Fruit fly (Drosophila melanogaster) whole organism, wandering third instar larva: Measurements from ENCODE around the gene mtDNA-helicase.

Experiments used
- OdsH ChIP-seq: fragments of 200-800 bp; sonication (Bioruptor generic); optimal IDR thresholded peaks from 2 replicates; lab custom pipeline; 2016; ENCODE audit warnings: missing biosample characterization, mild to moderate bottlenecking, missing genetic modification characterization
- brk ChIP-seq: fragments of 200-800 bp; sonication (Bioruptor generic); optimal IDR thresholded peaks from 2 replicates; lab custom pipeline; 2016; ENCODE audit warnings: missing biosample characterization, mild to moderate bottlenecking, missing genetic modification characterization
- fru ChIP-seq: fragments of 200-800 bp; sonication (Bioruptor generic); optimal IDR thresholded peaks from 3 replicates; lab custom pipeline; 2016; ENCODE audit warnings: missing biosample characterization, mild to moderate bottlenecking, missing genetic modification characterization
- jim ChIP-seq: fragments of 175-275, 200-325 bp; sonication (Bioruptor generic); optimal IDR thresholded peaks from 2 replicates; lab custom pipeline; 2016; ENCODE audit warnings: missing biosample characterization, mild to moderate bottlenecking, missing genetic modification characterization
- pan ChIP-seq: fragments of >200 bp; optimal IDR thresholded peaks from 2 replicates; lab custom pipeline; 2017
- sv ChIP-seq: fragments of 200-800 bp; sonication (Bioruptor generic); optimal IDR thresholded peaks from 3 replicates; lab custom pipeline; 2016; ENCODE audit warnings: missing biosample characterization, missing genetic modification characterization
- tai ChIP-seq: sonication (Bioruptor generic); optimal IDR thresholded peaks from 2 replicates; lab custom pipeline; 2016; ENCODE audit warnings: missing biosample characterization, missing genetic modification characterization
- woc ChIP-seq: sonication (Bioruptor generic); optimal IDR thresholded peaks from 2 replicates; lab custom pipeline; 2016; ENCODE audit warnings: missing biosample characterization, mild to moderate bottlenecking, missing genetic modification characterization

The mtDNA-helicase gene

dm6 chr2L:9850788-9851187 is 42.5 kb downstream of the mtDNA-helicase start:
- no peak for TF ChIP-seq fru (GFP tag; lab: Kevin White, UChicago)
- TF ChIP-seq brk (GFP tag; lab: Kevin White, UChicago): no peak
- TF ChIP-seq jim (GFP tag; lab: Kevin White, UChicago): no peak
- no peak for TF ChIP-seq pan
- no peak for TF ChIP-seq sv (GFP tag; lab: Kevin White, UChicago)
- TF ChIP-seq tai (GFP tag; lab: Kevin White, UChicago): no peak
- no peak for TF ChIP-seq OdsH (GFP tag; lab: Kevin White, UChicago)
- no peak for TF ChIP-seq woc (GFP tag; lab: Kevin White, UChicago)
